Worm (Caenorhabditis elegans) whole organism, young adult: Measurements from ENCODE around the gene ule-4.

Experiments
- B0035.1 ChIP-seq: sonication (generic microtip); optimal IDR thresholded peaks from 2 replicates; lab custom pipeline; 2016; ENCODE audit warnings: missing genetic modification characterization, mild to moderate bottlenecking, missing compliant biosample characterization, missing genotype, missing genetic modification reagents
- B0336.3 ChIP-seq: fragments of 200-800 bp; sonication (Bioruptor generic); IDR thresholded peaks from 2 replicates; pipeline ENCODE4 v1.3.6; 2022; ENCODE audit warnings: missing genetic modification characterization, missing compliant biosample characterization
- F22D6.2 ChIP-seq: sonication (generic microtip); optimal IDR thresholded peaks from 2 replicates; lab custom pipeline; 2016; ENCODE audit warnings: mild to moderate bottlenecking, missing genetic modification characterization, missing compliant biosample characterization
- F49E8.2 ChIP-seq: sonication (generic microtip); optimal IDR thresholded peaks from 3 replicates; lab custom pipeline; 2017; ENCODE audit warnings: missing genetic modification characterization, mild to moderate bottlenecking, missing compliant biosample characterization, antibody characterized with exemption, moderate library complexity; ENCODE audit not compliant: insufficient read depth
- K11D2.4 ChIP-seq: fragments of 200-800 bp; sonication (Bioruptor generic); IDR thresholded peaks from 2 replicates; pipeline ENCODE4 v1.3.6; 2022; ENCODE audit warnings: missing genetic modification reagents, missing genetic modification characterization, missing compliant biosample characterization
- K12H6.12 ChIP-seq: fragments of 200-800 bp; sonication (Bioruptor generic); optimal IDR thresholded peaks from 2 replicates; lab custom pipeline; 2018; ENCODE audit warnings: mild to moderate bottlenecking, missing genetic modification characterization, missing compliant biosample characterization
- Y67H2A.10 ChIP-seq: fragments of 200-800 bp; sonication (Bioruptor generic); conservative IDR thresholded peaks from 2 replicates; pipeline ENCODE4 v1.3.6; 2022; ENCODE audit warnings: missing genetic modification reagents, missing genetic modification characterization, missing compliant biosample characterization
- ZK185.1 ChIP-seq: sonication (generic microtip); optimal IDR thresholded peaks from 2 replicates; lab custom pipeline; 2016; ENCODE audit warnings: mild to moderate bottlenecking, missing genetic modification characterization, missing compliant biosample characterization; ENCODE audit not compliant: poor library complexity, severe bottlenecking
- akir-1 ChIP-seq: fragments of 200-800 bp; sonication (Bioruptor generic); optimal IDR thresholded peaks from 2 replicates; lab custom pipeline; 2018; ENCODE audit warnings: mild to moderate bottlenecking, missing genetic modification characterization, moderate library complexity, missing compliant biosample characterization
- cebp-1 ChIP-seq, 2 experiments: fragments of 200-800 bp in 1 of 2; sonication (Bioruptor generic) in 1 of 2; sonication (generic microtip) in 1 of 2; IDR thresholded peaks in 1 of 2; optimal IDR thresholded peaks in 1 of 2; 2 replicates each; pipeline versions ENCODE4 v1.3.6 to Lab custom; 2017 to 2022; ENCODE audit warnings: missing compliant biosample characterization in 2 of 2, missing genetic modification characterization in 2 of 2, mild to moderate bottlenecking in 1 of 2, missing genetic modification reagents in 1 of 2, moderate library complexity in 1 of 2
- ceh-27 ChIP-seq: fragments of 200-800 bp; sonication (Bioruptor generic); optimal IDR thresholded peaks from 2 replicates; lab custom pipeline; 2018; ENCODE audit warnings: mild to moderate bottlenecking, missing genetic modification characterization, moderate library complexity, missing compliant biosample characterization
- ceh-40 ChIP-seq: fragments of 200-800 bp; sonication (Bioruptor generic); IDR thresholded peaks from 2 replicates; pipeline ENCODE4 v1.3.6; 2022; ENCODE audit warnings: missing genetic modification characterization, missing compliant biosample characterization
- chd-7 ChIP-seq: sonication (generic microtip); optimal IDR thresholded peaks from 2 replicates; lab custom pipeline; 2016; ENCODE audit warnings: mild to moderate bottlenecking, missing genetic modification characterization, moderate library complexity, missing compliant biosample characterization
- dox-1 ChIP-seq: fragments of 200-800 bp; sonication (Bioruptor generic); IDR thresholded peaks from 2 replicates; pipeline ENCODE4 v1.3.6; 2022; ENCODE audit warnings: missing genetic modification reagents, missing genetic modification characterization, missing compliant biosample characterization
- dpl-1 ChIP-seq: fragments of 150-350 bp; optimal IDR thresholded peaks from 2 replicates; lab custom pipeline; 2014; ENCODE audit warnings: missing biosample characterization, missing genetic modification reagents, missing genetic modification characterization
- gei-17 ChIP-seq: fragments of 200-800 bp; sonication (Bioruptor generic); optimal IDR thresholded peaks from 2 replicates; lab custom pipeline; 2018; ENCODE audit warnings: mild to moderate bottlenecking, missing genetic modification characterization, missing compliant biosample characterization
- lin-35 ChIP-seq, 3 experiments: fragments of 150-350 bp in 2 of 3; sonication (generic microtip) in 1 of 3; optimal IDR thresholded peaks; 2 replicates each; lab custom pipeline; 2014 to 2018; ENCODE audit warnings: missing biosample characterization in 3 of 3, missing genetic modification characterization in 3 of 3, missing genetic modification reagents in 3 of 3
- repo-1 ChIP-seq: sonication (generic microtip); optimal IDR thresholded peaks from 2 replicates; lab custom pipeline; 2017; ENCODE audit warnings: mild to moderate bottlenecking, missing genetic modification characterization, missing compliant biosample characterization
- rpc-1 ChIP-seq, 2 experiments: fragments of 150-350 bp in 1 of 2; sonication (generic microtip) in 1 of 2; optimal IDR thresholded peaks; 2 replicates each; lab custom pipeline; 2014 to 2018; ENCODE audit warnings: missing biosample characterization in 1 of 2, missing genetic modification characterization in 1 of 2, missing genetic modification reagents in 1 of 2, missing genotype in 1 of 2
- sea-2 ChIP-seq: fragments of 200-800 bp; sonication (Bioruptor generic); IDR thresholded peaks from 2 replicates; pipeline ENCODE4 v1.3.6; 2022; ENCODE audit warnings: missing genetic modification characterization, missing compliant biosample characterization
- snpc-1.1 ChIP-seq: sonication (generic microtip); optimal IDR thresholded peaks from 2 replicates; lab custom pipeline; 2017; ENCODE audit warnings: missing genetic modification characterization, mild to moderate bottlenecking, missing compliant biosample characterization, antibody characterized with exemption, moderate library complexity, missing genotype, missing genetic modification reagents; ENCODE audit not compliant: insufficient read depth
- snpc-3.4 ChIP-seq: sonication (generic microtip); optimal IDR thresholded peaks from 2 replicates; lab custom pipeline; 2017; ENCODE audit warnings: missing genetic modification characterization, mild to moderate bottlenecking, missing compliant biosample characterization, antibody characterized with exemption, moderate library complexity, missing genotype, missing genetic modification reagents
- snpc-4 ChIP-seq, 5 experiments: fragments of 150-350 bp in 1 of 5; sonication (generic microtip) in 4 of 5; optimal IDR thresholded peaks; 2 replicates each; lab custom pipeline; 2014 to 2018; ENCODE audit warnings: missing genetic modification characterization in 5 of 5, missing biosample characterization in 3 of 5, antibody characterized with exemption in 2 of 5, mild to moderate bottlenecking in 2 of 5, missing compliant biosample characterization in 2 of 5, missing genotype in 2 of 5, moderate library complexity in 2 of 5, missing genetic modification reagents in 1 of 5
- somi-1 ChIP-seq: fragments of 200-800 bp; sonication (Bioruptor generic); optimal IDR thresholded peaks from 2 replicates; lab custom pipeline; 2018; ENCODE audit warnings: mild to moderate bottlenecking, missing genetic modification characterization, missing compliant biosample characterization
- sptf-2 ChIP-seq: fragments of 200-800 bp; sonication (Bioruptor generic); optimal IDR thresholded peaks from 2 replicates; lab custom pipeline; 2018; ENCODE audit warnings: mild to moderate bottlenecking, missing genetic modification characterization, missing compliant biosample characterization
- tbx-9 ChIP-seq: sonication (generic microtip); optimal IDR thresholded peaks from 2 replicates; lab custom pipeline; 2016; ENCODE audit warnings: borderline replicate concordance, missing genetic modification characterization, inconsistent platforms, missing compliant biosample characterization
- zim-3 ChIP-seq: sonication (generic microtip); optimal IDR thresholded peaks from 2 replicates; lab custom pipeline; 2017; ENCODE audit warnings: mild to moderate bottlenecking, missing genetic modification characterization, moderate library complexity, missing compliant biosample characterization
- ztf-22 ChIP-seq: fragments of 200-800 bp; sonication (Bioruptor generic); optimal IDR thresholded peaks from 2 replicates; lab custom pipeline; 2018; ENCODE audit warnings: mild to moderate bottlenecking, missing genetic modification characterization, moderate library complexity, missing compliant biosample characterization
- ztf-3 ChIP-seq: fragments of 200-800 bp; sonication (Bioruptor generic); optimal IDR thresholded peaks from 2 replicates; lab custom pipeline; 2018; ENCODE audit warnings: mild to moderate bottlenecking, missing genetic modification characterization, missing compliant biosample characterization

ule-4 gene

ce11 chrIV:13633165-13633564 is 14.3 kb downstream of the ule-4 start, which contains the start of gene fbxa-98:
Gene fbxa-98 (plus strand): TSS chrIV:13633407.
- TF ChIP-seq F49E8.2 (tag; lab: Kevin White, UChicago) (no peak), tbx-9 (no peak), snpc-1.1 (tag; lab: Kevin White, UChicago) (no peak), Y67H2A.10 (GFP tag; lab: Robert Waterston, UW) (no peak), rpc-1 (optimal IDR thresholded peaks at IDR 0.05; lab: Kevin White, UChicago) (no peak), rpc-1 (tag; optimal IDR thresholded peaks at IDR 0.05; lab: Kevin White, UChicago) (no peak), cebp-1 (GFP tag; IDR thresholded peaks at IDR 0.05; lab: Robert Waterston, UW) (peak; percentile 81; the same call in 1 of the 2 replicates), cebp-1 (tag; optimal IDR thresholded peaks at IDR 0.05; lab: Kevin White, UChicago) (no peak)

DNA sequence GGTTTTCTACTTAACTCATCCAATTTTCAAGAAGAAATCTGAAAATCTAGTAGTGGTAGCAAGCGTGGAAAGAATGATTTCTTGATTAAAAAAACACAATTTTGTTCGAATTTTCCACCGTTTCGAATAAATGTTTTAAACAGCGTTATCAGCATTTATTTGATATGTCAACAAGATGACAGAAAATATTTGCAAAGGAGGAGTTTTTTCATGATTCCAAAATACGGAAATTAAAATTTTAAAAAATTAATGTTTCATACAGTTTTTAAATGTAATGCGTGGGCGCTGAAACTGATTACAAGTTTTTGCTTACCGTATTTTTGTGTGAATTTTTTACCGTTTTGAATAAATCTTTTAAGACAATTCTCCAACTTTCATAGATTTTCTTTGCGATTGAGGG is 14.8 kb downstream of the ule-4 start:
- TF ChIP-seq lin-35 (GFP tag; optimal IDR thresholded peaks at IDR 0.05; lab: Kevin White, UChicago) = no peak
- no peak for TF ChIP-seq ztf-22 (GFP tag; lab: Kevin White, UChicago)
- TF ChIP-seq somi-1 (GFP tag; lab: Kevin White, UChicago) = no peak
- TF ChIP-seq repo-1 (tag; lab: Kevin White, UChicago) = no peak
- TF ChIP-seq gei-17 = no peak
- no peak for TF ChIP-seq sea-2
- TF ChIP-seq ceh-27 (GFP tag; lab: Kevin White, UChicago) = no peak
- TF ChIP-seq ztf-3 (GFP tag; lab: Kevin White, UChicago) = no peak
- no peak for TF ChIP-seq akir-1
- no peak for TF ChIP-seq dox-1 (GFP tag; lab: Robert Waterston, UW)
- TF ChIP-seq ceh-40 (GFP tag; lab: Robert Waterston, UW) = no peak
- no peak for TF ChIP-seq ZK185.1 (tag; lab: Kevin White, UChicago)
- no peak for TF ChIP-seq B0035.1

ce11 chrIV:13626469-13626868 is 21.0 kb downstream of the ule-4 start, which contains the start of gene sru-21:
Gene sru-21 (plus strand): TSS chrIV:13626769.
- TF ChIP-seq zim-3 (tag; lab: Kevin White, UChicago) (no peak), K11D2.4 (no peak), snpc-3.4 (no peak), sptf-2 (GFP tag; lab: Kevin White, UChicago) (no peak), K12H6.12 (tag; lab: Kevin White, UChicago) (no peak), cebp-1 (GFP tag; IDR thresholded peaks at IDR 0.05; lab: Robert Waterston, UW) (no peak), cebp-1 (tag; optimal IDR thresholded peaks at IDR 0.05; lab: Kevin White, UChicago) (no peak), repo-1 (tag; lab: Kevin White, UChicago) (no peak)

ce11 chrIV:13623533-13623932 is 23.9 kb downstream of the ule-4 start, which contains the start of gene C08F11.1:
Gene C08F11.1 (plus strand): TSS chrIV:13623833.
- TF ChIP-seq dpl-1 (no peak), snpc-4 (GFP tag; optimal IDR thresholded peaks at IDR 0.05; lab: Kevin White, UChicago) (no peak), snpc-4 (tag; optimal IDR thresholded peaks at IDR 0.05; lab: Kevin White, UChicago) (peak in 1 of 4 experiments; percentile 29)

DNA sequence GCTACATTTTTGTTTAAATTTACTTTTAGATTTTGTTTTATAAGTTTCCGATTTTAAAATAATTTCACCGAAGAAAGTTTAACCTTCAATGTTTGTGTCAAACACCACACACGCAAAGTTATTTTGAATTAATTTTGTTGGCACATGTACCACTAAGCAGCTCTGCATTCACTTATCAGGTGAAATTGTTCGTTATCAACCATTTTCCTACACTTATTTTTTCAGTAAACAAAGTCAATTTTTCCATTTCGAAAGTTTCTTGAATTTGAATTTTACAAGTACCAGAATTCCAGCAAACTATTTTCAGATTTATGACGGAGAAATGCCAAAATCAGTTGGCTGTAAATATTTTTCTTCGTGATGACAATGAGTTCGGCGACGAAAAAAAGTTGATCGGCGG is 28.3 kb downstream of the ule-4 start, which contains the start of gene C08F11.3:
Gene C08F11.3, plus strand, starts transcription at position 301 of the 400 bp plus-strand sequence.
- TF ChIP-seq F22D6.2 (tag; lab: Kevin White, UChicago) = no peak
- no peak for TF ChIP-seq B0336.3 (GFP tag; lab: Robert Waterston, UW)
- no peak for TF ChIP-seq chd-7 (tag; lab: Kevin White, UChicago)
- TF ChIP-seq snpc-3.4 = no peak
